Fruit fly (Drosophila melanogaster): Measurements from ENCODE around the gene Acat1.

The Acat1 gene

dm6 chrX:7893411-7894122 lies 5.0 kb upstream of the Acat1 start, which contains the start of the genes CG45089, ND-MNLL and p115 (continued):
- TF ChIP-seq CG4318 (GFP tag; optimal IDR thresholded peaks at IDR 0.05) (no peak), CG3032 (tag; optimal IDR thresholded peaks at IDR 0.05) (peak; percentile 51), CG6854 (GFP tag; optimal IDR thresholded peaks at IDR 0.05) (no peak), dac (GFP tag; optimal IDR thresholded peaks at IDR 0.05) (no peak), Hr38 (GFP tag; optimal IDR thresholded peaks at IDR 0.05) (no peak), CG15336 (GFP tag; IDR thresholded peaks at IDR 0.05) (no peak), CG3919 (GFP tag; optimal IDR thresholded peaks at IDR 0.05) (peak; percentile 59), CG8319 (GFP tag; optimal IDR thresholded peaks at IDR 0.05) (no peak), eg (GFP tag; IDR thresholded peaks at IDR 0.05) (peak; percentile 49; the same call in 2 of the 3 replicates), OdsH (GFP tag; optimal IDR thresholded peaks at IDR 0.05) (peak; percentile 45), Gug (GFP tag; IDR thresholded peaks at IDR 0.05) (no peak), fd85E (GFP tag; optimal IDR thresholded peaks at IDR 0.05) (no peak), esn (GFP tag; optimal IDR thresholded peaks at IDR 0.05) (peak; percentile 59), CG8119 (GFP tag; IDR thresholded peaks at IDR 0.05) (peak; percentile 43; the same call in 1 of the 3 replicates), CG32006 (GFP tag; optimal IDR thresholded peaks at IDR 0.05) (peak; percentile 6), acj6 (GFP tag; optimal IDR thresholded peaks at IDR 0.05) (peak; percentile 51), CG11762 (GFP tag; optimal IDR thresholded peaks at IDR 0.05; ENCODE audit: insufficient read depth) (no peak), dsx (GFP tag; optimal IDR thresholded peaks at IDR 0.05; ENCODE audit: poor library complexity, severe bottlenecking) (peak; percentile 24), Eip93F (GFP tag; optimal IDR thresholded peaks at IDR 0.05) (peak; percentile 57)

- TF ChIP-seq Ets21C (GFP tag; optimal IDR thresholded peaks at IDR 0.05): peak; percentile 55
- no peak for TF ChIP-seq dsx (GFP tag; optimal IDR thresholded peaks at IDR 0.05; ENCODE audit: poor library complexity, severe bottlenecking)
- TF ChIP-seq CG11902 (GFP tag; optimal IDR thresholded peaks at IDR 0.05): peak; percentile 10
- no peak for TF ChIP-seq CG4318 (GFP tag; optimal IDR thresholded peaks at IDR 0.05)
- TF ChIP-seq Met (GFP tag; optimal IDR thresholded peaks at IDR 0.05): peak; percentile 72
- TF ChIP-seq vri (GFP tag; optimal IDR thresholded peaks at IDR 0.05): peak; percentile 56
- peak; percentile 80 for TF ChIP-seq svp (GFP tag)
- TF ChIP-seq Eip75B (GFP tag; optimal IDR thresholded peaks at IDR 0.05): peak; percentile 59
- peak; percentile 70 for TF ChIP-seq Smox (GFP tag; optimal IDR thresholded peaks at IDR 0.05)
- TF ChIP-seq Blimp-1 (GFP tag; optimal IDR thresholded peaks at IDR 0.05): no peak
- peak; percentile 48 for TF ChIP-seq CG6276 (GFP tag; optimal IDR thresholded peaks at IDR 0.05)
- TF ChIP-seq esn (GFP tag; optimal IDR thresholded peaks at IDR 0.05): peak; percentile 73
- TF ChIP-seq spab (GFP tag; optimal IDR thresholded peaks at IDR 0.05): peak; percentile 8
- TF ChIP-seq eg (GFP tag; IDR thresholded peaks at IDR 0.05): no peak
- no peak for TF ChIP-seq fkh (GFP tag; optimal IDR thresholded peaks at IDR 0.05)
- peak; percentile 39 for TF ChIP-seq CG10669 (GFP tag; optimal IDR thresholded peaks at IDR 0.05)
- TF ChIP-seq salr (GFP tag; optimal IDR thresholded peaks at IDR 0.05): peak in 1 of 2 experiments; percentile 42
- peak; percentile 67 for TF ChIP-seq pdm3 (GFP tag; optimal IDR thresholded peaks at IDR 0.05)
- TF ChIP-seq Ets96B (tag; optimal IDR thresholded peaks at IDR 0.05): peak; percentile 44
- peak; percentile 67 for TF ChIP-seq lz (GFP tag; optimal IDR thresholded peaks at IDR 0.05)
- TF ChIP-seq CG6808 (GFP tag; optimal IDR thresholded peaks at IDR 0.05): peak; percentile 44
- no peak for TF ChIP-seq CG6854 (GFP tag; optimal IDR thresholded peaks at IDR 0.05)
- TF ChIP-seq acj6 (GFP tag; optimal IDR thresholded peaks at IDR 0.05): peak; percentile 65
- TF ChIP-seq Hr4 (GFP tag; optimal IDR thresholded peaks at IDR 0.05): peak; percentile 37
- TF ChIP-seq CG8632 (GFP tag; optimal IDR thresholded peaks at IDR 0.05): peak; percentile 25
- TF ChIP-seq CG1621 (tag; optimal IDR thresholded peaks at IDR 0.05): no peak
- TF ChIP-seq fd85E (GFP tag; optimal IDR thresholded peaks at IDR 0.05): no peak
- peak; percentile 62 for TF ChIP-seq CG31627 (GFP tag; optimal IDR thresholded peaks at IDR 0.05)
- peak; percentile 70 for TF ChIP-seq CG15336 (GFP tag; IDR thresholded peaks at IDR 0.05)
- peak; percentile 71 for TF ChIP-seq CG32006 (GFP tag; optimal IDR thresholded peaks at IDR 0.05)
- TF ChIP-seq cyc (GFP tag; optimal IDR thresholded peaks at IDR 0.05): peak; percentile 51
- TF ChIP-seq CG6163 (GFP tag; IDR thresholded peaks at IDR 0.05): 0 out of 3 replicates have a peak, but pooled peaks have one; percentile 25
- TF ChIP-seq ss (GFP tag; optimal IDR thresholded peaks at IDR 0.05): peak; percentile 1 to 48
- TF ChIP-seq dac (GFP tag; optimal IDR thresholded peaks at IDR 0.05): peak; percentile 28
- peak; percentile 59 for TF ChIP-seq CG3919 (GFP tag; optimal IDR thresholded peaks at IDR 0.05)
- TF ChIP-seq CG34406 (GFP tag; optimal IDR thresholded peaks at IDR 0.05): peak; percentile 41
- peak; percentile 74 for TF ChIP-seq topi (GFP tag; optimal IDR thresholded peaks at IDR 0.05)
- no peak for TF ChIP-seq Hr38 (GFP tag; optimal IDR thresholded peaks at IDR 0.05)
- peak; percentile 27 for TF ChIP-seq Lpt (GFP tag; optimal IDR thresholded peaks at IDR 0.05)
- no peak for TF ChIP-seq Eip93F (GFP tag; optimal IDR thresholded peaks at IDR 0.05)
- peak; percentile 72 for TF ChIP-seq CG8119 (GFP tag; IDR thresholded peaks at IDR 0.05)
Observed at dm6 chrX:7892539-7892899, 3.9 kb upstream of the Acat1 start.

Data from whole organism, prepupa.